Worm (Caenorhabditis elegans) whole organism, L1 larva: ENCODE data around the gene M110.10.

Experiments used
- C04F5.9 ChIP-seq: sonication (generic microtip); optimal IDR thresholded peaks from 2 replicates; lab custom pipeline; 2016; ENCODE audit warnings: missing genetic modification characterization, missing compliant biosample characterization
- C16A3.4 ChIP-seq: fragments of 150-350 bp; optimal IDR thresholded peaks from 2 replicates; lab custom pipeline; 2014; ENCODE audit warnings: missing biosample characterization, missing genetic modification characterization
- F16B12.6 ChIP-seq: fragments of 150-350 bp; optimal IDR thresholded peaks from 2 replicates; lab custom pipeline; 2014; ENCODE audit warnings: missing biosample characterization, missing genetic modification characterization
- dsc-1 ChIP-seq: sonication (generic microtip); optimal IDR thresholded peaks from 2 replicates; lab custom pipeline; 2016; ENCODE audit warnings: mild to moderate bottlenecking, missing genetic modification characterization, missing compliant biosample characterization
- egl-13 ChIP-seq: sonication (generic microtip); optimal IDR thresholded peaks from 2 replicates; lab custom pipeline; 2016; ENCODE audit warnings: missing genotype, missing genetic modification reagents, missing genetic modification characterization, missing compliant biosample characterization
- fkh-10 ChIP-seq: sonication (generic microtip); optimal IDR thresholded peaks from 2 replicates; lab custom pipeline; 2017; ENCODE audit warnings: missing biosample characterization, missing genetic modification reagents, missing genetic modification characterization
- grh-1 ChIP-seq: fragments of 200-800 bp; sonication (Bioruptor generic); IDR thresholded peaks from 2 replicates; pipeline ENCODE4 v1.3.6; 2022; ENCODE audit warnings: missing genetic modification reagents, missing genetic modification characterization, missing compliant biosample characterization
- hlh-17 ChIP-seq: fragments of 200-800 bp; sonication (Bioruptor generic); optimal IDR thresholded peaks from 2 replicates; lab custom pipeline; 2018; ENCODE audit warnings: missing genetic modification characterization, mild to moderate bottlenecking, missing compliant biosample characterization, moderate library complexity, borderline replicate concordance
- isw-1 ChIP-seq: fragments of 200-800 bp; sonication (Bioruptor generic); IDR thresholded peaks from 2 replicates; pipeline ENCODE4 v1.3.6; 2022; ENCODE audit warnings: missing genetic modification characterization, missing compliant biosample characterization
- lin-13 ChIP-seq: fragments of 150-350 bp; optimal IDR thresholded peaks from 2 replicates; lab custom pipeline; 2014; ENCODE audit warnings: missing biosample characterization, missing genetic modification reagents, missing genetic modification characterization
- lin-14 ChIP-seq: fragments of 200-800 bp; sonication (Bioruptor generic); optimal IDR thresholded peaks from 2 replicates; lab custom pipeline; 2018; ENCODE audit warnings: mild to moderate bottlenecking, missing genetic modification characterization, moderate library complexity, missing compliant biosample characterization
- lin-15B ChIP-seq: fragments of 150-350 bp; sonication (generic microtip); optimal IDR thresholded peaks from 3 replicates; lab custom pipeline; 2014; ENCODE audit warnings: missing biosample characterization, missing genetic modification characterization
- lir-3 ChIP-seq: sonication (generic microtip); optimal IDR thresholded peaks from 2 replicates; lab custom pipeline; 2016; ENCODE audit warnings: mild to moderate bottlenecking, missing genetic modification characterization, moderate library complexity, missing compliant biosample characterization; ENCODE audit not compliant: poor library complexity
- mdl-1 ChIP-seq, 2 experiments: fragments of 150-350 bp; optimal IDR thresholded peaks; 2 replicates each; lab custom pipeline; 2014 to 2017; ENCODE audit warnings: missing biosample characterization in 2 of 2, missing genetic modification characterization in 2 of 2, inconsistent platforms in 1 of 2
- mef-2 ChIP-seq: fragments of 150-350 bp; optimal IDR thresholded peaks from 2 replicates; lab custom pipeline; 2014; ENCODE audit warnings: missing biosample characterization, missing genetic modification characterization
- nhr-20 ChIP-seq: sonication (generic microtip); optimal IDR thresholded peaks from 2 replicates; lab custom pipeline; 2016; ENCODE audit warnings: mild to moderate bottlenecking, missing genetic modification characterization, missing compliant biosample characterization
- nhr-237 ChIP-seq: fragments of 150-350 bp; optimal IDR thresholded peaks from 2 replicates; lab custom pipeline; 2014; ENCODE audit warnings: missing biosample characterization, missing genetic modification characterization
- nhr-47 ChIP-seq: sonication (generic microtip); optimal IDR thresholded peaks from 2 replicates; lab custom pipeline; 2016; ENCODE audit warnings: mild to moderate bottlenecking, missing genetic modification characterization, moderate library complexity, missing compliant biosample characterization
- nhr-76 ChIP-seq: sonication (generic microtip); optimal IDR thresholded peaks from 2 replicates; lab custom pipeline; 2017; ENCODE audit warnings: missing biosample characterization, missing genetic modification characterization
- nhr-84 ChIP-seq: sonication (generic microtip); optimal IDR thresholded peaks from 2 replicates; lab custom pipeline; 2017; ENCODE audit warnings: missing biosample characterization, missing genetic modification characterization
- pag-3 ChIP-seq: sonication (generic microtip); optimal IDR thresholded peaks from 2 replicates; lab custom pipeline; 2017; ENCODE audit warnings: missing genetic modification characterization, mild to moderate bottlenecking, missing compliant biosample characterization, antibody characterized with exemption, borderline replicate concordance; ENCODE audit not compliant: insufficient read depth
- pqm-1 ChIP-seq: sonication (generic microtip); optimal IDR thresholded peaks from 3 replicates; lab custom pipeline; 2017; ENCODE audit warnings: missing biosample characterization, missing genetic modification characterization
- rnt-1 ChIP-seq: sonication (generic microtip); optimal IDR thresholded peaks from 2 replicates; lab custom pipeline; 2016; ENCODE audit warnings: mild to moderate bottlenecking, missing genetic modification characterization, moderate library complexity, missing compliant biosample characterization
- sptf-1 ChIP-seq: fragments of 150-350 bp; optimal IDR thresholded peaks from 2 replicates; lab custom pipeline; 2014; ENCODE audit warnings: missing biosample characterization, missing genetic modification characterization
- sup-37 ChIP-seq: fragments of 200-800 bp; sonication (Bioruptor generic); optimal IDR thresholded peaks from 2 replicates; lab custom pipeline; 2018; ENCODE audit warnings: mild to moderate bottlenecking, missing genetic modification characterization, missing compliant biosample characterization
- tbx-2 ChIP-seq: sonication (generic microtip); optimal IDR thresholded peaks from 2 replicates; lab custom pipeline; 2016; ENCODE audit warnings: missing genetic modification characterization, missing compliant biosample characterization
- tlp-1 ChIP-seq: fragments of 150-350 bp; optimal IDR thresholded peaks from 2 replicates; lab custom pipeline; 2014; ENCODE audit warnings: missing biosample characterization, missing genetic modification characterization
- unc-130 ChIP-seq: fragments of 150-350 bp; optimal IDR thresholded peaks from 2 replicates; lab custom pipeline; 2017; ENCODE audit warnings: missing biosample characterization, missing genetic modification characterization, inconsistent platforms
- unc-30 ChIP-seq: sonication (generic microtip); optimal IDR thresholded peaks from 2 replicates; lab custom pipeline; 2017; ENCODE audit warnings: missing biosample characterization, missing genetic modification characterization
- unc-62 ChIP-seq: fragments of 150-350 bp; optimal IDR thresholded peaks from 2 replicates; lab custom pipeline; 2014; ENCODE audit warnings: missing biosample characterization, missing genetic modification reagents, missing genetic modification characterization
- xbp-1 ChIP-seq: sonication (generic microtip); optimal IDR thresholded peaks from 2 replicates; lab custom pipeline; 2016; ENCODE audit warnings: missing genetic modification characterization, missing compliant biosample characterization
- zag-1 ChIP-seq: fragments of 150-350 bp; optimal IDR thresholded peaks from 2 replicates; lab custom pipeline; 2014; ENCODE audit warnings: missing biosample characterization, missing genetic modification characterization
- zip-4 ChIP-seq: fragments of 200-800 bp; sonication (Bioruptor generic); optimal IDR thresholded peaks from 2 replicates; lab custom pipeline; 2018; ENCODE audit warnings: mild to moderate bottlenecking, missing genetic modification characterization, moderate library complexity, missing compliant biosample characterization

M110.10 gene

DNA sequence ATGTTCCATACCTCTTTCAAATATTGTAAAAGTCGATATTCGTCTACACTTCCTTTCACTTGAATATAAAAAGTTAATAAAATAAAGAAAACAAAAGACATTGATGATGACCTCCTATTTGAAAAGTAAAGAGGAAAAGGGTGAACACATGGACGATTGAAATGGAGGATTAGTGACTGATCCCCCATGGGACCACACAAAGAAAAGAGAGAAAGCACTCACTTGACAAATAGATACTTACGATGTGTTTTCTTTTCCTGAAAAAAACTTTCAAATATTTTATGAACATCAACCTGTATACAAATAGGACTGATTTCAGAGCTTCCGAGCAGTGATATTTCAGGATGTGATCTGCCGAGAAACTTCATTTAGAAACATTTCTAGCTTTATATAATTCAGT, 37.2 kb downstream of the M110.10 start, which contains the start of gene acr-14:
TSS of gene acr-14 (minus strand) at position 101 of the 400 bp plus-strand sequence.
- TF ChIP-seq nhr-47 (tag; lab: Kevin White, UChicago) (no peak), nhr-20 (tag; lab: Kevin White, UChicago) (no peak), dsc-1 (no peak), hlh-17 (no peak), unc-130 (tag; lab: Kevin White, UChicago) (no peak), zag-1 (tag; lab: Kevin White, UChicago) (no peak), xbp-1 (tag; lab: Kevin White, UChicago) (no peak), sup-37 (GFP tag; lab: Kevin White, UChicago) (no peak), unc-30 (no peak), lin-15B (tag; lab: Kevin White, UChicago) (no peak), nhr-76 (tag; lab: Kevin White, UChicago) (no peak), C04F5.9 (tag; lab: Kevin White, UChicago) (no peak), unc-62 (GFP tag; lab: Kevin White, UChicago) (no peak), tlp-1 (tag; lab: Kevin White, UChicago) (no peak)

- TF ChIP-seq isw-1 (GFP tag; lab: Robert Waterston, UW) (no peak), nhr-237 (tag; lab: Kevin White, UChicago) (no peak), sptf-1 (tag; lab: Kevin White, UChicago) (no peak), rnt-1 (tag; lab: Kevin White, UChicago) (no peak)
Measured at ce11 chrII:8174148-8174547, 40.1 kb downstream of the M110.10 start.

DNA sequence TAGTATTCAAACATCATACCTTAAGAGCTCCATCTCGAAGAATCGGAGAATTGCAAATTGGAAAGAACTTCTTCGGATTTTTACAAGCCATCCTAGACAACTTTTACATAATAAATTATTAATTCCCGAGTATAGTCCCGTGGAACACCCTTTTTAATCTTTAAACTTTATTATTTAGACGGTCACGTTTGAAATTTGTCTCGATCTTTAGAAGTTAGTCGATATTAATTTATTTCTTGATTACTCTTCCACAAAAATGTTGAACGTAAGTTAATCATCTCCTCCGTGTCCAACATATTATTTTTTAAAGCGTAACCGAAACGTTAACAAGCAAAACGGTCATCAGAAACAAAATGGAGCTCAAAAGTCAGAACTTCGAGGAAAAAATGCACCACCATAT, 40.8 kb downstream of the M110.10 start, which contains the start of the genes decr-1.3 and T05C12.1:
TSS of gene decr-1.3 (minus strand) at position 101 of the 400 bp plus-strand sequence.
TSS of gene T05C12.1 (plus strand) at position 232 of the 400 bp plus-strand sequence.
- TF ChIP-seq lin-13 (GFP tag; lab: Kevin White, UChicago) (no peak), nhr-20 (tag; lab: Kevin White, UChicago) (no peak), nhr-84 (tag; lab: Kevin White, UChicago) (no peak), mdl-1 (tag; optimal IDR thresholded peaks at IDR 0.05; lab: Kevin White, UChicago) (no peak), lin-15B (tag; lab: Kevin White, UChicago) (no peak), tbx-2 (no peak), fkh-10 (GFP tag; lab: Kevin White, UChicago) (no peak), lir-3 (tag; lab: Kevin White, UChicago) (no peak)
- TF ChIP-seq, all 84 proteins: peak for 0

DNA sequence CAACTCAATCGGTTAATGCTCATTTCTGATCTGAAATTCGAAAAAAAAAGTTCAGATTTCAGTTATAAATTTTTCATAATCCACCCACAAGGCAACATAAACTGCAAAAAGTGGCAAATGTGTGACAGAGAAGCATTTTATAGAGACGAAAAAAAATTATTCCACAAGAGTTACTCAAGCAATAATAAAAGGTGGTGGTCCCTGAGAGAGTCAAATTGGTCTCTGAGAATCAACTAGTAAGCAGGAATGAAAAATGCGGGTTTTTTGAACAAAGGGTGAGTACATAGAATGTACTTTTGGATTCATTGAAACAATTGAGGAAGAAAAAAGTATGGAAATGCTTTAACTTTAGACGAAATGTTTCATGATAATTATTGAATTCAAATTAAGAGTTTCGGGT, 43.9 kb downstream of the M110.10 start, which contains the start of gene T05C12.11:
TSS of gene T05C12.11 (minus strand) at position 101 of the 400 bp plus-strand sequence.
- TF ChIP-seq lin-14 (GFP tag; lab: Kevin White, UChicago) (peak; percentile 17), egl-13 (tag; lab: Kevin White, UChicago) (no peak)

- TF ChIP-seq sptf-1 (tag; lab: Kevin White, UChicago) (no peak), mef-2 (tag; lab: Kevin White, UChicago) (no peak), C16A3.4 (tag; lab: Kevin White, UChicago) (no peak), xbp-1 (tag; lab: Kevin White, UChicago) (no peak), nhr-76 (tag; lab: Kevin White, UChicago) (no peak), pqm-1 (no peak), zip-4 (GFP tag; lab: Kevin White, UChicago) (no peak), egl-13 (tag; lab: Kevin White, UChicago) (no peak), F16B12.6 (tag; lab: Kevin White, UChicago) (no peak), pag-3 (tag; lab: Kevin White, UChicago) (no peak), grh-1 (GFP tag; lab: Robert Waterston, UW) (no peak), nhr-20 (tag; lab: Kevin White, UChicago) (no peak)
Measured at ce11 chrII:8169283-8169682, 45.0 kb downstream of the M110.10 start, which contains the start of gene T05C12.15. T05C12.15 (plus strand) TSS chrII:8169583.
